Fruit fly (Drosophila melanogaster): Measurements from ENCODE around the gene Nt5a.

Nt5a gene

dm6 chr3L:1300076-1300635 is 7.1 kb downstream of the Nt5a start (continued):
- TF ChIP-seq CG11696 (GFP tag; IDR thresholded peaks at IDR 0.05) = peak; percentile 69
- TF ChIP-seq ems (GFP tag; optimal IDR thresholded peaks at IDR 0.05) = no peak
- peak; percentile 80 for TF ChIP-seq CG17328 (GFP tag; IDR thresholded peaks at IDR 0.05)
- no peak for TF ChIP-seq Sry-δ (GFP tag; optimal IDR thresholded peaks at IDR 0.05)
- TF ChIP-seq CG7987 (GFP tag; optimal IDR thresholded peaks at IDR 0.05) = peak; percentile 33
- no peak for TF ChIP-seq BEAF-32 (GFP tag; optimal IDR thresholded peaks at IDR 0.05)
- TF ChIP-seq zfh1 (GFP tag; IDR thresholded peaks at IDR 0.05) = peak; percentile 86
- TF ChIP-seq yki (optimal IDR thresholded peaks at IDR 0.05) = no peak
- TF ChIP-seq dm (GFP tag; optimal IDR thresholded peaks at IDR 0.05) = no peak
- peak; percentile 7 for TF ChIP-seq gcm2 (GFP tag; optimal IDR thresholded peaks at IDR 0.05)
- peak; percentile 88 for TF ChIP-seq sens (GFP tag)
- peak; percentile 86 for TF ChIP-seq tap (tag; optimal IDR thresholded peaks at IDR 0.05)
- no peak for TF ChIP-seq nerfin-2 (GFP tag; IDR thresholded peaks at IDR 0.05; ENCODE audit: partially characterized antibody)
- peak; percentile 58 for TF ChIP-seq Gsc (GFP tag; IDR thresholded peaks at IDR 0.05)
- no peak for TF ChIP-seq CG11085 (GFP tag; IDR thresholded peaks at IDR 0.05)
- no peak for TF ChIP-seq Dfd (GFP tag; optimal IDR thresholded peaks at IDR 0.05)
- peak; percentile 65 for TF ChIP-seq CG11723 (GFP tag; optimal IDR thresholded peaks at IDR 0.05)
- TF ChIP-seq Nf-YA (GFP tag; IDR thresholded peaks at IDR 0.05) = no peak
- TF ChIP-seq CG32772 (GFP tag; IDR thresholded peaks at IDR 0.05) = peak; percentile 71
- peak; percentile 93 for TF ChIP-seq CG10979 (tag; optimal IDR thresholded peaks at IDR 0.05)
- peak; percentile 72 for TF ChIP-seq NfI (GFP tag; optimal IDR thresholded peaks at IDR 0.05)
- no peak; the same call in 2 of the 3 replicates for TF ChIP-seq Optix (GFP tag; IDR thresholded peaks at IDR 0.05)
- peak; percentile 70; the same call in 1 of the 2 replicates for TF ChIP-seq peb (GFP tag; IDR thresholded peaks at IDR 0.05)
- TF ChIP-seq CG18476 (GFP tag; optimal IDR thresholded peaks at IDR 0.05) = peak; percentile 69
- peak; percentile 79 for TF ChIP-seq CG6813 (GFP tag; optimal IDR thresholded peaks at IDR 0.05)
- peak; percentile 96 for TF ChIP-seq twi (tag; optimal IDR thresholded peaks at IDR 0.05)
- peak; percentile 38 for TF ChIP-seq CG16863 (GFP tag; optimal IDR thresholded peaks at IDR 0.05)
- TF ChIP-seq BtbVII (GFP tag; optimal IDR thresholded peaks at IDR 0.05) = peak; percentile 88
- no peak for TF ChIP-seq schlank (tag; optimal IDR thresholded peaks at IDR 0.05)
- TF ChIP-seq sim (GFP tag; IDR thresholded peaks at IDR 0.05) = peak; percentile 69; the same call in 1 of the 2 replicates
- TF ChIP-seq CoRest (tag; optimal IDR thresholded peaks at IDR 0.05) = peak; percentile 88
- peak; percentile 67; the same call in 2 of the 3 replicates for TF ChIP-seq CG2889 (GFP tag; IDR thresholded peaks at IDR 0.05)
- peak; percentile 92 for TF ChIP-seq CG12391 (tag; optimal IDR thresholded peaks at IDR 0.05)
- no peak for TF ChIP-seq CG4282 (GFP tag; optimal IDR thresholded peaks at IDR 0.05)
- TF ChIP-seq Atf-2 (GFP tag; optimal IDR thresholded peaks at IDR 0.05) = peak; percentile 30
- TF ChIP-seq br (optimal IDR thresholded peaks at IDR 0.05) = no peak
- peak; percentile 84 for TF ChIP-seq CG4328 (GFP tag; optimal IDR thresholded peaks at IDR 0.05)
- peak; percentile 84 for TF ChIP-seq CG10267 (tag; optimal IDR thresholded peaks at IDR 0.05)
- peak; percentile 65 for TF ChIP-seq ac (GFP tag; optimal IDR thresholded peaks at IDR 0.05)
- TF ChIP-seq gsb (GFP tag; IDR thresholded peaks at IDR 0.05) = no peak
- TF ChIP-seq Dip3 (GFP tag; optimal IDR thresholded peaks at IDR 0.05) = peak; percentile 43
- peak; percentile 94 for TF ChIP-seq CG18262 (tag; optimal IDR thresholded peaks at IDR 0.05)
- peak; percentile 38 for TF ChIP-seq Camta (GFP tag; optimal IDR thresholded peaks at IDR 0.05)
- TF ChIP-seq toy (GFP tag; IDR thresholded peaks at IDR 0.05) = no peak
- TF ChIP-seq CG8089 (GFP tag; optimal IDR thresholded peaks at IDR 0.05) = no peak
- no peak for TF ChIP-seq bbx (GFP tag; IDR thresholded peaks at IDR 0.05; ENCODE audit: partially characterized antibody)
- peak; percentile 58; the same call in 1 of the 2 replicates for TF ChIP-seq bowl (GFP tag; IDR thresholded peaks at IDR 0.05)
- peak; percentile 61 for TF ChIP-seq CG4617 (GFP tag; optimal IDR thresholded peaks at IDR 0.05; ENCODE audit: borderline replicate concordance)
- peak; percentile 69 for TF ChIP-seq CG4360 (GFP tag; IDR thresholded peaks at IDR 0.05)
- peak; percentile 78 for TF ChIP-seq CG15269 (tag; optimal IDR thresholded peaks at IDR 0.05)
- TF ChIP-seq slbo (GFP tag; IDR thresholded peaks at IDR 0.05) = peak; percentile 68
- TF ChIP-seq MESR4 (GFP tag; optimal IDR thresholded peaks at IDR 0.05) = no peak
